Fruit fly (Drosophila melanogaster) whole organism, embryonic: Measurements from ENCODE around the gene CG1231.

Experiments used
- Asciz ChIP-seq: fragments of 200-800 bp; sonication (Bioruptor generic); optimal IDR thresholded peaks from 2 replicates; lab custom pipeline; 2017; ENCODE audit warnings: missing biosample characterization, mild to moderate bottlenecking, missing genetic modification characterization, missing genetic modification reagents
- Atf6 ChIP-seq: fragments of 200-800 bp; sonication (Bioruptor generic); IDR thresholded peaks from 2 replicates; pipeline ENCODE4 v1.3.6; 2022; ENCODE audit warnings: missing biosample characterization, missing genetic modification characterization
- B-H2 ChIP-seq: fragments of 200-800 bp; sonication (Bioruptor generic); optimal IDR thresholded peaks from 2 replicates; lab custom pipeline; 2018; ENCODE audit warnings: missing biosample characterization, mild to moderate bottlenecking, missing genetic modification characterization
- Bdp1 ChIP-seq: fragments of 200-800 bp; sonication (Bioruptor generic); optimal IDR thresholded peaks from 3 replicates; lab custom pipeline; 2016; ENCODE audit warnings: missing biosample characterization, missing genetic modification characterization
- BtbVII ChIP-seq: fragments of 200-800 bp; sonication (Bioruptor generic); optimal IDR thresholded peaks from 3 replicates; lab custom pipeline; 2017; ENCODE audit warnings: missing biosample characterization, mild to moderate bottlenecking, missing genetic modification characterization
- C15 ChIP-seq: fragments of 200-800 bp; sonication (Bioruptor generic); IDR thresholded peaks from 3 replicates; pipeline ENCODE4 v1.3.6; 2022; ENCODE audit warnings: missing biosample characterization, missing genetic modification characterization
- CG10366 ChIP-seq: fragments of 200-800 bp; sonication (Bioruptor generic); IDR thresholded peaks from 2 replicates; pipeline ENCODE4 v1.3.6; 2022; ENCODE audit warnings: missing biosample characterization, missing genetic modification characterization
- CG10654 ChIP-seq: fragments of 200-800 bp; sonication (Bioruptor generic); optimal IDR thresholded peaks from 2 replicates; lab custom pipeline; 2016; ENCODE audit warnings: missing biosample characterization, missing genetic modification characterization
- CG10979 ChIP-seq: fragments of 200-800 bp; sonication (Bioruptor generic); optimal IDR thresholded peaks from 2 replicates; lab custom pipeline; 2018; ENCODE audit warnings: missing biosample characterization, mild to moderate bottlenecking, missing genetic modification characterization, moderate library complexity
- CG11696 ChIP-seq: fragments of 200-800 bp; sonication (Bioruptor generic); IDR thresholded peaks from 2 replicates; pipeline ENCODE4 v1.3.6; 2022; ENCODE audit warnings: missing biosample characterization, missing genetic modification characterization
- CG12299 ChIP-seq: fragments of 200-800 bp; sonication (Bioruptor generic); optimal IDR thresholded peaks from 2 replicates; lab custom pipeline; 2018; ENCODE audit warnings: missing biosample characterization, mild to moderate bottlenecking, missing genetic modification characterization
- CG12659 ChIP-seq: fragments of 200-800 bp; sonication (Bioruptor generic); optimal IDR thresholded peaks from 3 replicates; lab custom pipeline; 2017; ENCODE audit warnings: mild to moderate bottlenecking, missing biosample characterization, missing genetic modification reagents, missing genetic modification characterization
- CG15601 ChIP-seq: fragments of 200-800 bp; sonication (Bioruptor generic); optimal IDR thresholded peaks from 3 replicates; lab custom pipeline; 2019; ENCODE audit warnings: missing biosample characterization, mild to moderate bottlenecking, missing genetic modification characterization, moderate library complexity
- CG1603 ChIP-seq: fragments of 200-800 bp; sonication (Bioruptor generic); optimal IDR thresholded peaks from 2 replicates; lab custom pipeline; 2019; ENCODE audit warnings: missing biosample characterization, mild to moderate bottlenecking, missing genetic modification characterization, moderate library complexity
- CG18599 ChIP-seq: fragments of 200-800 bp; sonication (Bioruptor generic); optimal IDR thresholded peaks from 3 replicates; lab custom pipeline; 2017; ENCODE audit warnings: missing biosample characterization, missing genetic modification characterization, mild to moderate bottlenecking, moderate library complexity, missing genetic modification reagents
- CG2120 ChIP-seq: fragments of 200-800 bp; sonication (Bioruptor generic); optimal IDR thresholded peaks from 3 replicates; lab custom pipeline; 2016; ENCODE audit warnings: missing biosample characterization, missing genetic modification characterization
- CG2129 ChIP-seq: fragments of 200-800 bp; sonication (Bioruptor generic); IDR thresholded peaks from 2 replicates; pipeline ENCODE4 v1.3.6; 2022; ENCODE audit warnings: missing biosample characterization, missing genetic modification characterization; ENCODE audit not compliant: partially characterized antibody
- CG8359 ChIP-seq: fragments of 200-800 bp; sonication (Bioruptor generic); optimal IDR thresholded peaks from 2 replicates; lab custom pipeline; 2017; ENCODE audit warnings: missing biosample characterization, mild to moderate bottlenecking, missing genetic modification characterization, borderline replicate concordance
- CG8765 ChIP-seq: fragments of 200-800 bp; sonication (Bioruptor generic); IDR thresholded peaks from 2 replicates; pipeline ENCODE4 v1.3.6; 2022; ENCODE audit warnings: missing biosample characterization, missing genetic modification characterization
- CG9215 ChIP-seq: fragments of 200-800 bp; sonication (Bioruptor generic); IDR thresholded peaks from 2 replicates; pipeline ENCODE4 v1.3.6; 2022; ENCODE audit warnings: missing biosample characterization, missing genetic modification characterization
- CG9817 ChIP-seq: fragments of 200-800 bp; sonication (Bioruptor generic); optimal IDR thresholded peaks from 2 replicates; lab custom pipeline; 2018; ENCODE audit warnings: missing biosample characterization, mild to moderate bottlenecking, missing genetic modification characterization, moderate library complexity
- CG9876 ChIP-seq: fragments of 200-800 bp; sonication (Bioruptor generic); optimal IDR thresholded peaks from 2 replicates; lab custom pipeline; 2016; ENCODE audit warnings: missing biosample characterization, missing genetic modification characterization
- Dad ChIP-seq: fragments of 200-800 bp; sonication (Bioruptor generic); optimal IDR thresholded peaks from 3 replicates; lab custom pipeline; 2016; ENCODE audit warnings: missing biosample characterization, missing genetic modification characterization
- Dbx ChIP-seq: fragments of 200-800 bp; sonication (Bioruptor generic); IDR thresholded peaks from 3 replicates; pipeline ENCODE4 v1.3.6; 2022; ENCODE audit warnings: missing biosample characterization, missing genetic modification characterization
- HLH3B ChIP-seq: fragments of 200-800 bp; sonication (Bioruptor generic); IDR thresholded peaks from 2 replicates; pipeline ENCODE4 v1.3.6; 2022; ENCODE audit warnings: missing biosample characterization, missing genetic modification characterization
- HLH4C ChIP-seq: fragments of 200-800 bp; sonication (Bioruptor generic); IDR thresholded peaks from 3 replicates; pipeline ENCODE4 v1.3.6; 2022; ENCODE audit warnings: missing biosample characterization, missing genetic modification characterization; ENCODE audit not compliant: partially characterized antibody
- MTF-1 ChIP-seq: fragments of 200-800 bp; sonication (Bioruptor generic); optimal IDR thresholded peaks from 2 replicates; lab custom pipeline; 2018; ENCODE audit warnings: missing biosample characterization, mild to moderate bottlenecking, missing genetic modification characterization, borderline replicate concordance
- Med ChIP-seq: fragments of 200-800 bp; sonication (Bioruptor generic); peaks from one replicate; lab custom pipeline; 2016; ENCODE audit warnings: missing biosample characterization, missing genetic modification characterization, mild to moderate bottlenecking, inconsistent platforms, moderate library complexity
- Mes4 ChIP-seq: fragments of 200-800 bp; sonication (Bioruptor generic); optimal IDR thresholded peaks from 2 replicates; lab custom pipeline; 2016; ENCODE audit warnings: missing biosample characterization, missing genetic modification characterization
- Myb ChIP-seq: fragments of 200-800 bp; sonication (Bioruptor generic); optimal IDR thresholded peaks from 2 replicates; lab custom pipeline; 2016; ENCODE audit warnings: missing biosample characterization, missing genetic modification characterization
- Neu2 ChIP-seq: fragments of 200-800 bp; sonication (Bioruptor generic); optimal IDR thresholded peaks from 3 replicates; lab custom pipeline; 2016; ENCODE audit warnings: missing biosample characterization, missing genetic modification characterization, borderline replicate concordance
- Pdp1 ChIP-seq, 2 experiments: fragments of 200-800 bp; sonication (Bioruptor generic); optimal IDR thresholded peaks; 3 replicates each; lab custom pipeline; 2016; ENCODE audit warnings: missing biosample characterization in 2 of 2, missing genetic modification characterization in 2 of 2, mild to moderate bottlenecking in 1 of 2, moderate library complexity in 1 of 2
- Poxn ChIP-seq: fragments of 200-800 bp; sonication (Bioruptor generic); IDR thresholded peaks from 2 replicates; pipeline ENCODE4 v1.3.6; 2022; ENCODE audit warnings: missing biosample characterization, missing genetic modification characterization
- TFAM ChIP-seq: fragments of 200-800 bp; sonication (Bioruptor generic); optimal IDR thresholded peaks from 2 replicates; lab custom pipeline; 2017; ENCODE audit warnings: missing biosample characterization, missing genetic modification characterization, inconsistent platforms
- Vsx1 ChIP-seq: fragments of 200-800 bp; sonication (Bioruptor generic); optimal IDR thresholded peaks from 2 replicates; lab custom pipeline; 2017; ENCODE audit warnings: missing biosample characterization, mild to moderate bottlenecking, missing genetic modification characterization, missing genetic modification reagents
- chif ChIP-seq, 2 experiments: fragments of 200-800 bp; sonication (Bioruptor generic); optimal IDR thresholded peaks; 3 replicates each; lab custom pipeline; 2016; ENCODE audit warnings: missing biosample characterization in 2 of 2, missing genetic modification characterization in 2 of 2
- ci ChIP-seq: fragments of 200-800 bp; sonication (Bioruptor generic); IDR thresholded peaks from 3 replicates; pipeline ENCODE4 v1.3.6; 2022; ENCODE audit warnings: missing biosample characterization, missing genetic modification characterization
- cwo ChIP-seq: fragments of 200-800 bp; sonication (Bioruptor generic); optimal IDR thresholded peaks from 3 replicates; lab custom pipeline; 2017; ENCODE audit warnings: missing biosample characterization, missing genetic modification characterization, mild to moderate bottlenecking, moderate library complexity, missing genetic modification reagents
- ewg ChIP-seq: fragments of 200-800 bp; sonication (Bioruptor generic); optimal IDR thresholded peaks from 3 replicates; lab custom pipeline; 2017; ENCODE audit warnings: mild to moderate bottlenecking, missing biosample characterization, missing genetic modification reagents, missing genetic modification characterization
- fu2 ChIP-seq: fragments of 200-800 bp; sonication (Bioruptor generic); optimal IDR thresholded peaks from 2 replicates; lab custom pipeline; 2016; ENCODE audit warnings: missing biosample characterization, missing genetic modification characterization
- jumu ChIP-seq: fragments of 200-800 bp; sonication (Bioruptor generic); optimal IDR thresholded peaks from 3 replicates; lab custom pipeline; 2016; ENCODE audit warnings: missing biosample characterization, missing genetic modification characterization
- phol ChIP-seq: fragments of 200-800 bp; sonication (Bioruptor generic); optimal IDR thresholded peaks from 3 replicates; lab custom pipeline; 2018; ENCODE audit warnings: missing biosample characterization, mild to moderate bottlenecking, missing genetic modification characterization, moderate library complexity
- run ChIP-seq: fragments of 200-800 bp; sonication (Bioruptor generic); optimal IDR thresholded peaks from 3 replicates; lab custom pipeline; 2018; ENCODE audit warnings: missing biosample characterization, mild to moderate bottlenecking, missing genetic modification characterization
- sug ChIP-seq: fragments of 200-800 bp; optimal IDR thresholded peaks from 2 replicates; lab custom pipeline; 2019; ENCODE audit warnings: missing biosample characterization, mild to moderate bottlenecking, missing genetic modification characterization, moderate library complexity
- tgo ChIP-seq: fragments of 200-800 bp; sonication (Bioruptor generic); IDR thresholded peaks from 3 replicates; pipeline ENCODE4 v1.3.6; 2022; ENCODE audit warnings: missing biosample characterization, missing genetic modification characterization
- toy ChIP-seq: fragments of 200-800 bp; sonication (Bioruptor generic); IDR thresholded peaks from 2 replicates; pipeline ENCODE4 v1.3.6; 2022; ENCODE audit warnings: missing biosample characterization, missing genetic modification characterization
- zen ChIP-seq: fragments of 200-800 bp; sonication (Bioruptor generic); optimal IDR thresholded peaks from 3 replicates; lab custom pipeline; 2018; ENCODE audit warnings: missing biosample characterization, mild to moderate bottlenecking, missing genetic modification characterization, moderate library complexity

CG1231 gene

DNA sequence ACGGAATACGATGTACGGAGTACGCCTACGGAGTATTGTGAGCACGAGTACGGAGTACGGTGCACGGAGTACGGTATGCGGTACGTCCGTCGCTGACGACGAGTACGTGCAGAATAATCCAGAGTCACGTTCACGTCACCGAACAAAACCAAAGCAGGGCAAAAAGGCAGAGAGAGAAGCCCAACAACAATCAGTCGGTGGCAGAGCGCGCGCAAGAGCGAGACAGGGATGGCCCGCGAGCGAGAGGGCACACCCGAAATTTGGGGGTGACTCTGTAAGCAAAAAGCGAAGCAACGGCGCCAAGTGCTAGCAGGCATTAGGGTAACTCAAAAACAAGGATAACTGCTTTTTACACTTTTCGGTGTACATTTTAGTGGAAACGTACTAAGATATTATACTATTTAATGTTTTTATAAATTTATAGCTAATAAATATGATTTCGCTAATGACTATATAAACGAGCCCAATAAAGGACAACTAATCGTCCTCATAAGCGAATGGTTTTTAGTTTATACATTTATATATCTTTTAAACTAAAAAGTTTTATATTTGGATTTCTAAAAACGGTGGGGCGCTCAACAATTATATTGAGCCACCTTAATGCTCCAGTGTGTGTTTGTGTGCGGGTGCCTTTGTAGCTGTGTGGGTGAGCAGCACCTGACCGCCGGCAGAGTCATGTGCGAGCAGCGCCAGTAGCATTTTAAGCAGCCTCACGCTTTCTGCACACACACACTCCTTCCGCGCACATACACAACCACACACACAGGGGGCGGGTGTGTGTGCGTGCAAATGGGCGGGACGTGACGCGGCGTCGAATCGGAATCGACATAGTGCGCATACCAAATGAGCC lies 21.2 kb downstream of the CG1231 start (continued):
- TF ChIP-seq phol (tag; lab: Kevin White, UChicago): peak; percentile 94
- TF ChIP-seq Neu2: no peak
- TF ChIP-seq Dbx (GFP tag; lab: Robert Waterston, UW): peak; percentile 71; the same call in 2 of the 3 replicates
- peak; percentile 83 for TF ChIP-seq Asciz
- no peak for TF ChIP-seq TFAM (GFP tag; lab: Kevin White, UChicago)
- peak; percentile 94 for TF ChIP-seq CG10979 (tag; lab: Kevin White, UChicago)
- TF ChIP-seq CG12659 (GFP tag; lab: Kevin White, UChicago): peak; percentile 93
- peak; percentile 89 for TF ChIP-seq Vsx1 (GFP tag; lab: Kevin White, UChicago)
- TF ChIP-seq Bdp1 (GFP tag; lab: Kevin White, UChicago): peak; percentile 37
- no peak for TF ChIP-seq Mes4
- TF ChIP-seq Med (GFP tag; lab: Kevin White, UChicago): peak; percentile 75
- peak; percentile 39 for TF ChIP-seq CG1603
- peak; percentile 92 for TF ChIP-seq CG12299 (tag; lab: Kevin White, UChicago)
- peak; percentile 87 for TF ChIP-seq CG9817 (tag; lab: Kevin White, UChicago)
- TF ChIP-seq chif (GFP tag; optimal IDR thresholded peaks at IDR 0.05; lab: Kevin White, UChicago): no peak
- peak; percentile 89 for TF ChIP-seq B-H2 (GFP tag; lab: Kevin White, UChicago)
- peak; percentile 96 for TF ChIP-seq BtbVII (GFP tag; lab: Kevin White, UChicago)
- TF ChIP-seq CG15601 (tag; lab: Kevin White, UChicago): peak; percentile 93
- TF ChIP-seq CG11696 (GFP tag; lab: Robert Waterston, UW): peak; percentile 50; the same call in 1 of the 2 replicates
- TF ChIP-seq CG18599 (GFP tag; lab: Kevin White, UChicago): peak; percentile 98
- peak; percentile 65 for TF ChIP-seq zen (tag; lab: Kevin White, UChicago)
- peak; percentile 61 for TF ChIP-seq tgo
- peak; percentile 74 for TF ChIP-seq Atf6 (GFP tag; lab: Robert Waterston, UW)
- TF ChIP-seq CG8765: peak; percentile 50; the same call in 1 of the 2 replicates
- no peak for TF ChIP-seq HLH4C (GFP tag; lab: Robert Waterston, UW)
- no peak for TF ChIP-seq Myb (GFP tag; lab: Kevin White, UChicago)
- no peak for TF ChIP-seq Dad
- no peak for TF ChIP-seq fu2 (GFP tag; lab: Kevin White, UChicago)
- TF ChIP-seq C15 (GFP tag; lab: Robert Waterston, UW): 0 out of 3 replicates have a peak, but pooled peaks have one; percentile 53
- TF ChIP-seq CG2129 (GFP tag; lab: Robert Waterston, UW): 0 out of 2 replicates have a peak, but pooled peaks have one; percentile 19
- peak; percentile 58; the same call in 1 of the 2 replicates for TF ChIP-seq toy (GFP tag; lab: Robert Waterston, UW)
- peak; percentile 54 for TF ChIP-seq CG9215 (GFP tag; lab: Robert Waterston, UW)
- peak; percentile 92 for TF ChIP-seq cwo (GFP tag; lab: Kevin White, UChicago)
- peak; percentile 64; the same call in 1 of the 3 replicates for TF ChIP-seq ci (GFP tag; lab: Robert Waterston, UW)
- TF ChIP-seq CG10366: peak; percentile 71
- TF ChIP-seq run (tag; lab: Kevin White, UChicago): peak; percentile 84
- peak; percentile 88 for TF ChIP-seq CG8359
- peak in 1 of 2 experiments; percentile 49 for TF ChIP-seq Pdp1 (GFP tag; optimal IDR thresholded peaks at IDR 0.05; lab: Kevin White, UChicago)
- TF ChIP-seq MTF-1 (GFP tag; lab: Kevin White, UChicago): peak; percentile 66
- TF ChIP-seq sug (tag; lab: Kevin White, UChicago): peak; percentile 89
- TF ChIP-seq CG2120 (GFP tag; lab: Kevin White, UChicago): peak; percentile 74
- TF ChIP-seq CG9876: no peak
- peak; percentile 27 for TF ChIP-seq ewg (GFP tag; lab: Kevin White, UChicago)
- peak; percentile 76 for TF ChIP-seq HLH3B (GFP tag; lab: Robert Waterston, UW)
- peak; percentile 73 for TF ChIP-seq CG10654
- peak; percentile 21; the same call in 1 of the 2 replicates for TF ChIP-seq Poxn
- no peak for TF ChIP-seq jumu (GFP tag; lab: Kevin White, UChicago)
